Worm (Caenorhabditis elegans) whole organism, L4/young adult: ENCODE data around the gene F31F6.3.

Source experiments
- W03F9.2 ChIP-seq: fragments of 150-350 bp; optimal IDR thresholded peaks from 2 replicates; lab custom pipeline; 2014; ENCODE audit warnings: missing biosample characterization, missing genetic modification characterization
- dao-5 ChIP-seq: sonication (generic microtip); optimal IDR thresholded peaks from 2 replicates; lab custom pipeline; 2016; ENCODE audit warnings: missing genotype, missing genetic modification characterization, moderate library complexity, missing compliant biosample characterization
- him-1 ChIP-seq: sonication (generic microtip); optimal IDR thresholded peaks from 2 replicates; lab custom pipeline; 2016; ENCODE audit warnings: missing genotype, missing genetic modification reagents, missing genetic modification characterization, missing compliant biosample characterization

DNA sequence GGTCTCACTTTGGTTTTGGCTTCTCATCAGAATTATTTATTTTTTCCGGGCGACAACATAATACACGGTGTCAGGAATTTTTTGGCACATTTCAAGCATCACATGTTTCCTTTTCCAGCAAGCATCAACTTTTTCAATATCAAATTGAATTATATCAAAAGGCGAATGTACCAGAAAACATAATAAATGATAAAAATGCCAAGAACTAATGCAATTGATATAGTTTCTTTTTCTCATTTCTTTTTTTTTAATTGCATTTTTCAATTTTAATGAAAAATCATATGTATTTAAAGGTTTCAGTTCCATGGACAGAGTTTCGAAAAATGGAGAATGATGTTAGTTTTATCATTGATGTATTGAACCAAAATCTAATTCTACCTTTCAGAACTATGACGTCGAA lies 41.1 kb downstream of the F31F6.3 start, which contains the start of gene dpf-2:
- no peak for TF ChIP-seq him-1 (tag; lab: Kevin White, UChicago)
- no peak for TF ChIP-seq dao-5 (tag; lab: Kevin White, UChicago)
- no peak for TF ChIP-seq W03F9.2 (tag; lab: Kevin White, UChicago)
